Worm (Caenorhabditis elegans) whole organism, L3 larva: Measurements from ENCODE around the gene F14E5.2.
A peak's percentile ranks its signal among the peaks of the same experiment; 100 is the strongest.

Source experiments
- R02D3.7 ChIP-seq: fragments of 150-350 bp; optimal IDR thresholded peaks from 2 replicates; lab custom pipeline; 2014; ENCODE audit warnings: missing biosample characterization, missing genetic modification characterization
- ZK546.5 ChIP-seq: sonication (generic microtip); optimal IDR thresholded peaks from 2 replicates; lab custom pipeline; 2017; ENCODE audit warnings: missing biosample characterization, missing genetic modification characterization
- aly-2 ChIP-seq: fragments of 150-350 bp; optimal IDR thresholded peaks from 2 replicates; lab custom pipeline; 2014; ENCODE audit warnings: missing biosample characterization, missing genetic modification characterization
- ceh-28 ChIP-seq: fragments of 150-350 bp; optimal IDR thresholded peaks from 2 replicates; lab custom pipeline; 2014; ENCODE audit warnings: missing biosample characterization, missing genetic modification reagents, missing genetic modification characterization
- ceh-82 ChIP-seq: fragments of 150-350 bp; optimal IDR thresholded peaks from 2 replicates; lab custom pipeline; 2014; ENCODE audit warnings: missing biosample characterization, missing genetic modification characterization
- ceh-9 ChIP-seq: sonication (generic microtip); optimal IDR thresholded peaks from 2 replicates; lab custom pipeline; 2018; ENCODE audit warnings: missing biosample characterization, missing genetic modification characterization
- egl-5 ChIP-seq: fragments of 150-350 bp; optimal IDR thresholded peaks from 2 replicates; lab custom pipeline; 2017; ENCODE audit warnings: missing biosample characterization, missing genetic modification reagents, missing genetic modification characterization, inconsistent platforms
- elt-1 ChIP-seq: fragments of 150-350 bp; optimal IDR thresholded peaks from 2 replicates; lab custom pipeline; 2014; ENCODE audit warnings: missing biosample characterization, missing genetic modification characterization
- elt-2 ChIP-seq: sonication (generic microtip); optimal IDR thresholded peaks from 2 replicates; lab custom pipeline; 2016; ENCODE audit warnings: missing genetic modification reagents, mild to moderate bottlenecking, missing genetic modification characterization, missing compliant biosample characterization
- eor-1 ChIP-seq, 2 experiments: fragments of 150-350 bp; optimal IDR thresholded peaks; 2 replicates each; lab custom pipeline; 2014 to 2018; ENCODE audit warnings: missing biosample characterization in 2 of 2, missing genetic modification characterization in 2 of 2
- fkh-10 ChIP-seq: sonication (generic microtip); optimal IDR thresholded peaks from 2 replicates; lab custom pipeline; 2017; ENCODE audit warnings: missing biosample characterization, missing genetic modification reagents, missing genetic modification characterization
- fkh-2 ChIP-seq: fragments of 150-350 bp; optimal IDR thresholded peaks from 2 replicates; lab custom pipeline; 2014; ENCODE audit warnings: missing biosample characterization, missing genetic modification reagents, missing genetic modification characterization
- fos-1 ChIP-seq: fragments of 150-350 bp; optimal IDR thresholded peaks from 2 replicates; lab custom pipeline; 2014; ENCODE audit warnings: missing biosample characterization, missing genetic modification characterization
- hmg-11 ChIP-seq: sonication (generic microtip); optimal IDR thresholded peaks from 2 replicates; lab custom pipeline; 2016; ENCODE audit warnings: missing genetic modification characterization, missing compliant biosample characterization
- jun-1 ChIP-seq: fragments of 150-350 bp; optimal IDR thresholded peaks from 2 replicates; lab custom pipeline; 2014; ENCODE audit warnings: missing biosample characterization, missing genetic modification reagents, missing genetic modification characterization
- lin-39 ChIP-seq: fragments of 150-350 bp; optimal IDR thresholded peaks from 2 replicates; lab custom pipeline; 2018; ENCODE audit warnings: missing biosample characterization, missing genetic modification reagents, missing genetic modification characterization
- lsy-12 ChIP-seq: sonication (generic microtip); optimal IDR thresholded peaks from 2 replicates; lab custom pipeline; 2016; ENCODE audit warnings: mild to moderate bottlenecking, missing genetic modification characterization, missing compliant biosample characterization
- mdl-1 ChIP-seq: fragments of 150-350 bp; optimal IDR thresholded peaks from 2 replicates; lab custom pipeline; 2014; ENCODE audit warnings: missing biosample characterization, missing genetic modification characterization
- nhr-12 ChIP-seq: fragments of 150-350 bp; optimal IDR thresholded peaks from 2 replicates; lab custom pipeline; 2014; ENCODE audit warnings: missing biosample characterization, missing genetic modification characterization
- nhr-23 ChIP-seq: fragments of 150-350 bp; optimal IDR thresholded peaks from 2 replicates; lab custom pipeline; 2014; ENCODE audit warnings: missing biosample characterization, missing genetic modification reagents, missing genetic modification characterization
- nhr-237 ChIP-seq: fragments of 150-350 bp; optimal IDR thresholded peaks from 2 replicates; lab custom pipeline; 2014; ENCODE audit warnings: missing biosample characterization, missing genetic modification characterization
- nhr-25 ChIP-seq: sonication (generic microtip); optimal IDR thresholded peaks from 2 replicates; lab custom pipeline; 2017; ENCODE audit warnings: missing biosample characterization, missing genetic modification characterization
- nhr-28 ChIP-seq: fragments of 150-350 bp; optimal IDR thresholded peaks from 2 replicates; lab custom pipeline; 2014; ENCODE audit warnings: missing biosample characterization, missing genetic modification characterization
- nhr-43 ChIP-seq: sonication (generic microtip); optimal IDR thresholded peaks from 2 replicates; lab custom pipeline; 2016; ENCODE audit warnings: mild to moderate bottlenecking, missing genetic modification characterization, missing compliant biosample characterization; ENCODE audit not compliant: poor library complexity, severe bottlenecking
- nhr-67 ChIP-seq: fragments of 150-350 bp; optimal IDR thresholded peaks from 2 replicates; lab custom pipeline; 2014; ENCODE audit warnings: missing biosample characterization, missing genetic modification characterization
- nhr-76 ChIP-seq: fragments of 150-350 bp; sonication (generic microtip); optimal IDR thresholded peaks from 5 replicates; lab custom pipeline; 2014; ENCODE audit warnings: missing biosample characterization, missing genetic modification characterization
- nhr-77 ChIP-seq: fragments of 150-350 bp; optimal IDR thresholded peaks from 2 replicates; lab custom pipeline; 2014; ENCODE audit warnings: missing biosample characterization, missing genetic modification characterization
- pha-4 ChIP-seq: fragments of 150-350 bp; optimal IDR thresholded peaks from 2 replicates; lab custom pipeline; 2014; ENCODE audit warnings: missing biosample characterization, missing genetic modification reagents, missing genetic modification characterization
- pqm-1 ChIP-seq: fragments of 150-350 bp; optimal IDR thresholded peaks from 2 replicates; lab custom pipeline; 2017; ENCODE audit warnings: missing biosample characterization, missing genetic modification characterization, inconsistent platforms
- snpc-4 ChIP-seq: fragments of 150-350 bp; optimal IDR thresholded peaks from 2 replicates; lab custom pipeline; 2014; ENCODE audit warnings: missing biosample characterization, missing genetic modification characterization
- unc-62 ChIP-seq: fragments of 150-350 bp; sonication (generic microtip); optimal IDR thresholded peaks from 4 replicates; lab custom pipeline; 2014; ENCODE audit warnings: missing biosample characterization, missing genetic modification reagents, missing genetic modification characterization
- zag-1 ChIP-seq: fragments of 150-350 bp; optimal IDR thresholded peaks from 2 replicates; lab custom pipeline; 2014; ENCODE audit warnings: missing biosample characterization, missing genetic modification characterization
- ztf-11 ChIP-seq: fragments of 150-350 bp; optimal IDR thresholded peaks from 2 replicates; lab custom pipeline; 2014; ENCODE audit warnings: missing biosample characterization, missing genetic modification characterization

F14E5.2 gene

DNA sequence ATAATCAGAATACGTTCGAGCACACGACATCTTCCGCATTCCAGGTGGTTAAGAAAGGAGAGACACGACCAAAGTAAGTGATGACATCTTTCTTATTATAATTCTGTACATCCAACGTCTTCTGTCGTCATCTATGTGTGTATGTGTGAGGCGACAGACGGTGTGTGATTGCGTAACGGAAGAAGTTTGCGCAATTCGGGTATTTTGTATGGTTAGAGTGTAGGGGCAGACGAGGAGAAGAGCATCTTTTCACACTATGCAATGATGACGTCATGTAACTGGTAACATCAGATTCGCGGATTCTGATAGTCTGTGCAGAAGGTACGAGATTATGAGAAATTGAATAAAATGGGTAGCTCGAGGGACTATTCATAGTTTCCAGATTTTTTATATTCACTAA is 13.6 kb downstream of the F14E5.2 start:
- TF ChIP-seq elt-2 (no peak), hmg-11 (tag; lab: Kevin White, UChicago) (no peak), eor-1 (tag; optimal IDR thresholded peaks at IDR 0.05; lab: Kevin White, UChicago) (no peak), nhr-67 (tag; lab: Kevin White, UChicago) (no peak), ZK546.5 (no peak), ceh-82 (tag; lab: Kevin White, UChicago) (no peak), ztf-11 (tag; lab: Kevin White, UChicago) (no peak), egl-5 (tag; lab: Kevin White, UChicago) (no peak), aly-2 (tag; lab: Kevin White, UChicago) (no peak), mdl-1 (tag; lab: Kevin White, UChicago) (no peak), pha-4 (tag; lab: Kevin White, UChicago) (no peak), nhr-43 (tag; lab: Kevin White, UChicago) (no peak), ceh-9 (tag; lab: Kevin White, UChicago) (no peak)

DNA sequence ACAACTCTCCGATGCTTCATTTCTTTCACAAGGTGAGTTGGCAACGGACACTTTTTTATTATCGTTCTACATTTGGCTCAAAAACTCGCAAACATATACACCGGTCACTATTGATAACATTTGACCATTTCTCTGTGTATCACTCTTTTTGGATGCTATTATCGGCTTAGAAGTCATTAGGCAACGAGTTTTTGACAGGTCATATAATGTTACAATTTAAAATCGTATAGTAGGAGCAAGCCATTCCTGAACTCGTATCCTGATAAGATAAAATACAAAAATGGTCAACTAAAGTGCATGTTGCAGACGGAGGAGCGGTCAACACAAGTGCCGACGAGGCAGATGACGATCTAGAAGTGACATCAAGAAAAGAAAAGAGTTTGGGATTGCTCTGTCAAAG is 15.7 kb downstream of the F14E5.2 start:
- TF ChIP-seq pha-4 (tag; lab: Kevin White, UChicago), result peak; percentile 21
- peak; percentile 70 for TF ChIP-seq pqm-1 (tag; lab: Kevin White, UChicago)
- peak; percentile 33 for TF ChIP-seq elt-2
- no peak for TF ChIP-seq fkh-2 (tag; lab: Kevin White, UChicago)

DNA sequence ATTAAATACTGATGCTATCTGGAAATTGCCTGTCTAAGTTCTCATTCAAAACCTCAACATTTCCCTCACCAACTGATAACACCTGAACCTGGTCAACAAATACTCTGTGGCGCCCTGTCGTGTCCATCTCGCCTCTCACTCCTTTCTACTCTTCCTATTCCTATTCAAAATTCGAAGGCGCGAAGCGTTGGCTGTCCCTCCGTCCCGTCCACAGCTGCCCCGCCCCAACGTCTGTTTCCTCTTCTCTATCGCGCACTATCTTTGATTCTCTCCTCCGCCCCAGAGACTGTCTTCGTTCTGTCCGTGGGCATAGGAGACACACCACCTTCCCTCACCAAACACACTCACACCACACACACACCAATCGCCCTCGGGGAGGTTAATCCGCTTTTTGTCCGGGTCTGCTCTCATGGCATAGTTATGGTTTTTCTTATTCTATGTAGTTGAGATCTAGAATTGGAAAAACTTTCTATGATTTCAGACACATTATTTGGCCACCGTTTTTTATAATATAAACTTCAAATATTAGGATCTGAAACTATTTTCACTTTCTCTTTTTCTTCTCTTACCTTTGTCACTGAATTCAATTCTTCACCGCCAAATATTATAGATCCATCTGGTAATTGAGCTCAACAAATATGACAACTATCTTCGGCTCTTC is 16.5 kb downstream of the F14E5.2 start, which contains the start of gene efl-3:
efl-3 (plus strand) TSS at position 611 of the 661 bp plus-strand sequence.
- peak; percentile 16 for TF ChIP-seq pqm-1 (tag; lab: Kevin White, UChicago)
- peak; percentile 37 for TF ChIP-seq elt-2
- no peak for TF ChIP-seq egl-5 (tag; lab: Kevin White, UChicago)
- no peak for TF ChIP-seq nhr-12
- TF ChIP-seq, all 47 proteins: peak for 2

DNA sequence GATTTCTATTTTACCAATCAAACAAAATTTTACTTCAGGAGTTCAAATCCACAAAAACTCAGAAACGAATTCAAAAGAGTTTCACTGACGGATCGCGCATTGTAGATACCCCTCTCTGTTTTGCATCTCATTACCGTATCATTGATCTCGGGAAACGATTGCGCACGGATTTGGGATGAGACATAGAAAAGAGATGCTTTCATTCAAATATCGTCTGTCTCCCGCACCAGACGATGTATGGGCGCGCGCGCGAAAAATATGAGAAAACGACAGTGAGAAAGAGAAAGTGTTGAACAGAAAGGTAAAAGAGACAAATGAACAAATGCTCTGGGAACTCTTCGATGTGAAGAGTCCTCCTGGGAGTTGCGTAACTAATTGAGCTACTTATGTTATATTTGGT is 17.7 kb downstream of the F14E5.2 start:
- no peak for TF ChIP-seq fos-1 (tag; lab: Kevin White, UChicago)
- TF ChIP-seq nhr-237, result no peak
- TF ChIP-seq nhr-12, result no peak
- TF ChIP-seq pha-4 (tag; lab: Kevin White, UChicago), result no peak
- TF ChIP-seq ceh-28 (tag; lab: Kevin White, UChicago), result no peak
- TF ChIP-seq fkh-10 (GFP tag; lab: Kevin White, UChicago), result no peak
- TF ChIP-seq unc-62 (GFP tag; lab: Kevin White, UChicago), result no peak
- TF ChIP-seq ztf-11 (tag; lab: Kevin White, UChicago), result no peak
- no peak for TF ChIP-seq fkh-2 (tag; lab: Kevin White, UChicago)
- TF ChIP-seq nhr-25 (tag; lab: Kevin White, UChicago), result no peak

DNA sequence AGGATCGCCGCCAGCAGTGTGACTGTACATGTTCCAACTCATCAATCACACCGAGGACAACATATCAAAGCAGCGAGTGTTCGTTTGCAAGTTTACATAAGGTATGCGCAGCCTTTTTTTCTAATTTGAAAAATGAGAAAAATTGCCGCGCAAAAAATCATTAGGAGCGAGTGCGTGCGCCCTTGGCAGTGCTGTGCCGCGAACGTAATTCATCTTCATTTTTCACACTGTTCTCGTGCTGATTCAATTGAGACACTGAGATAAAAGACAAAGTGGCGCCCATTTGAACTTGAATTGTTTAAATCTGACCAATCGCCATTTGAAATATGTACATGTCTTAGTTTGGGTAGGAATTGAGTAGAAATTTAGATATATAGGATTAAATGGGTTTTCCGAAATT is 19.1 kb downstream of the F14E5.2 start:
- no peak for TF ChIP-seq nhr-23 (tag; lab: Kevin White, UChicago)
- TF ChIP-seq mdl-1 (tag; lab: Kevin White, UChicago), result no peak
- TF ChIP-seq fos-1 (tag; lab: Kevin White, UChicago), result no peak
- no peak for TF ChIP-seq elt-1 (tag; lab: Kevin White, UChicago)
- no peak for TF ChIP-seq nhr-77 (tag; lab: Kevin White, UChicago)
- TF ChIP-seq nhr-76 (tag; lab: Kevin White, UChicago), result no peak
- TF ChIP-seq egl-5 (tag; lab: Kevin White, UChicago), result no peak
- no peak for TF ChIP-seq ztf-11 (tag; lab: Kevin White, UChicago)
- TF ChIP-seq R02D3.7 (tag; lab: Kevin White, UChicago), result no peak
- TF ChIP-seq jun-1 (tag; lab: Kevin White, UChicago), result no peak
- no peak for TF ChIP-seq hmg-11 (tag; lab: Kevin White, UChicago)
- peak; percentile 50 for TF ChIP-seq nhr-25 (tag; lab: Kevin White, UChicago)
- TF ChIP-seq ceh-82 (tag; lab: Kevin White, UChicago), result no peak
- TF ChIP-seq nhr-67 (tag; lab: Kevin White, UChicago), result no peak
- peak; percentile 64 for TF ChIP-seq lin-39 (tag; lab: Kevin White, UChicago)
- TF ChIP-seq, all 47 proteins: peak for 2

DNA sequence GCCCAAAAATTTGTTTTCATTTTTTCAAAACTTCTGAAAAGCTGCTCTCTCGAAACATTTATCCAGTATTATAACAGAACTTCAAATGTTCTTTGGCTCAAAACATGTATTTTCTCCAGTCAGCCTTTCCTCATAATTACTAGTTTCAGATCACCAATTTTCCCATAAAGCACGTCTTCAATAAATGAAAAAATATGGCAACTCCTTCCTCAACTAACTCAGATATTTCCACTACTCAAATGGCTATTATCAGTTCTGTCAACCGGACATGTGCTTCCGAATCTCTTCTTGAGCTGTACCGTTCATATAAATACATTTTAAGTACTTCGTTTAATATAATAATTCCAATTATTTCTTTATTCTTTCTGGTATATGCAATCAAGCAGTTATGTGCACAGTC is 21.2 kb downstream of the F14E5.2 start, which contains the start of gene sra-13:
sra-13 (plus strand) TSS at position 195 of the 400 bp plus-strand sequence.
- TF ChIP-seq pqm-1 (tag; lab: Kevin White, UChicago) (no peak), nhr-28 (no peak), snpc-4 (no peak), lsy-12 (tag; lab: Kevin White, UChicago) (no peak), nhr-237 (no peak), zag-1 (tag; lab: Kevin White, UChicago) (no peak)
- TF ChIP-seq, all 47 proteins: peak for 0
